Worm (Caenorhabditis elegans): ENCODE measurements around the gene nhr-48.

- TF ChIP-seq nhr-28 (tag; optimal IDR thresholded peaks at IDR 0.05) (no peak), ztf-4 (tag; optimal IDR thresholded peaks at IDR 0.05) (no peak), pha-4 (tag; optimal IDR thresholded peaks at IDR 0.05) (no peak), elt-2 (tag; optimal IDR thresholded peaks at IDR 0.05) (no peak), snpc-4 (tag; optimal IDR thresholded peaks at IDR 0.05) (no peak), egl-27 (tag; optimal IDR thresholded peaks at IDR 0.05) (no peak), ama-1 (optimal IDR thresholded peaks at IDR 0.05) (no peak), hmg-11 (tag; optimal IDR thresholded peaks at IDR 0.05) (no peak), elt-1 (tag; optimal IDR thresholded peaks at IDR 0.05) (no peak)
Measured at ce11 chrX:15730342-15730741, 22.3 kb downstream of the nhr-48 start.

Measured in whole organism, L3 larva.